Worm (Caenorhabditis elegans): ENCODE results near the gene dct-19.

DNA sequence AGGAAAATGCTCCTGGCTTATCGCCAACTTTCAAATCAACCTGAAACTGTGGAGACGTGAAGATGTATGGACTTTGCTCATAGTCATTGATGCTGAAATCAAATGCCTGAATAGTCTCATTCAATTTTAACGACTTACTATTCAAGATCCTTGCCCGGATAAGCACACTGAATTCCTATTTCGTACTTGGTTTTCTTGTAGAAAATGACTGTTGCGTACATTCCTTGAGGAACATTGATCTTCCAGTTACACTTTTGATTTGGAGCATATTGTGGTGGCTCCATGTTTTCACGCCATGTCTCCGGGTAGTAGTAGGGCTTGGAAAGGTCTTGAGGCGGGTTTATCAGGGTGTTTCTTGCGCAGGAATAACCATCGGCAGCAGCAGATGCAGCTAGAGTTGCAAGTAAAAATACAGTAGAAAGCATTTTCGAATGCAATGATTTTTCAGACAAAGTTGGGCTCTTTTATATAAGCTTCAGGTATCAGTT is 28.2 kb upstream of the dct-19 start, which contains the start of gene irg-6:
- TF ChIP-seq lin-35 (GFP tag; optimal IDR thresholded peaks at IDR 0.05) (no peak), ztf-6 (GFP tag; IDR thresholded peaks at IDR 0.05) (no peak), madf-3 (GFP tag; IDR thresholded peaks at IDR 0.05) (no peak), fkh-3 (tag; optimal IDR thresholded peaks at IDR 0.05) (no peak), akir-1 (GFP tag; optimal IDR thresholded peaks at IDR 0.05) (no peak), snpc-4 (GFP tag; optimal IDR thresholded peaks at IDR 0.05) (no peak), snpc-4 (tag; optimal IDR thresholded peaks at IDR 0.05) (no peak), pha-4 (tag; optimal IDR thresholded peaks at IDR 0.05) (no peak), unc-130 (GFP tag; optimal IDR thresholded peaks at IDR 0.05) (no peak), die-1 (tag; optimal IDR thresholded peaks at IDR 0.05) (no peak), nhr-27 (tag; optimal IDR thresholded peaks at IDR 0.05) (no peak), ama-1 (optimal IDR thresholded peaks at IDR 0.05) (no peak), ama-1 (GFP tag; optimal IDR thresholded peaks at IDR 0.05) (no peak), F52B5.7 (tag; optimal IDR thresholded peaks at IDR 0.05) (no peak), ceh-40 (GFP tag; IDR thresholded peaks at IDR 0.05) (no peak)

Data from whole organism, young adult.